Fruit fly (Drosophila melanogaster): ENCODE data around the gene CG3598.

Gene CG3598

dm6 chrX:2936727-2937126 lies at the start of gene CG3598:
Gene CG3598 (plus strand): TSS chrX:2937027.
- TF ChIP-seq Sp1 (GFP tag; optimal IDR thresholded peaks at IDR 0.05) = no peak
- no peak for TF ChIP-seq HLH106 (tag; optimal IDR thresholded peaks at IDR 0.05)
- no peak for TF ChIP-seq CrebA (GFP tag; optimal IDR thresholded peaks at IDR 0.05; ENCODE audit: borderline replicate concordance)
- TF ChIP-seq Hr78 (GFP tag; optimal IDR thresholded peaks at IDR 0.05) = no peak
- TF ChIP-seq sv (GFP tag; optimal IDR thresholded peaks at IDR 0.05) = no peak
- no peak for TF ChIP-seq foxo (GFP tag; optimal IDR thresholded peaks at IDR 0.05)
- no peak for TF ChIP-seq rgr (GFP tag; optimal IDR thresholded peaks at IDR 0.05)
- no peak for TF ChIP-seq usp (GFP tag; optimal IDR thresholded peaks at IDR 0.05)
- TF ChIP-seq Hr83 (GFP tag; optimal IDR thresholded peaks at IDR 0.05; ENCODE audit: poor library complexity, severe bottlenecking) = no peak
- no peak for TF ChIP-seq brk (GFP tag; optimal IDR thresholded peaks at IDR 0.05)

DNA sequence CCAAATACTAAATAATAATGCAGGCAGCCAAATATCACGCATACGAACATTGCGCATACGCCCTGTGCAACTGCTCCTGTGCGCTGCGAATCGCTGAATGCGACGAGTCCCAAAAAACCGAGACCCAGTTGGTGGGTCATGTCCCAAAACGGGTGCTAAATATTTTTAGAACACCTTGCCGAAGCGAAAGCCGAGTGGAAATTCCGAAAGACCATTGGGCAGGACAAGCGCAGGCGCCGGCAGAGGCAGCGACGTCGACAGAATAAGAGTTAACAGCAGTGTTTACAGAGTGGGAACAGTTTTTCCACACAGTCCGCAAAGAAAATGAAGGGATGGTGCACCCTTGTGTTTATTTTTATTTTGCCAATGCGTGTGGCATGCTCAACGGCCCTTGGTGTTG lies 48.6 kb upstream of the CG3598 start:
- no peak for TF ChIP-seq rgr (GFP tag; optimal IDR thresholded peaks at IDR 0.05)

DNA sequence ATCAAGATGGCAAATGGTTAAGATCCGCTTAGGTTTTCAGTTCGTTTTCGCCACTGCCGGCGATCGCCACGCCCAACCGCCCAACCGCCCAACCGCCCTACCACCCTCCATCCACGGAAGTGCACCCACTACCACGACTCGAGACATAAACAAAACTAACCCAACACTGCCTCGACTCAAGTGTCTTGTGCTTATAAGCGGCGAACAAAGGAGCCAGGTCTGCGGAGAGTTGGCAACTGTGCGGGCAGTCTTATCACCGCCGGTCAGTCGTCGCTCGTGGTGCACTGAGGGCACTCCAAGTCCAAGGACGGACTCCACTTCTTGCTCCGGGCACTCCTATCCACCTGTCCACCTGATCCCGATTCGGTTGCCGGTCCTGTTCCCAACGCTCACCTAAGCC lies 46.4 kb upstream of the CG3598 start, which contains the start of gene CG3526:
Gene CG3526, plus strand, starts transcription at position 301 of the 400 bp plus-strand sequence.
- no peak for TF ChIP-seq fru (GFP tag; optimal IDR thresholded peaks at IDR 0.05)
- no peak for TF ChIP-seq usp (GFP tag; optimal IDR thresholded peaks at IDR 0.05)
- TF ChIP-seq dl (GFP tag; optimal IDR thresholded peaks at IDR 0.05; ENCODE audit: insufficient read depth in 1 of 2, partially characterized antibody in 2 of 2) = no peak
- TF ChIP-seq jim (GFP tag; optimal IDR thresholded peaks at IDR 0.05) = no peak
- no peak for TF ChIP-seq sage (GFP tag; optimal IDR thresholded peaks at IDR 0.05)
- TF ChIP-seq Vsx2 (GFP tag; optimal IDR thresholded peaks at IDR 0.05; ENCODE audit: partially characterized antibody) = no peak

dm6 chrX:2907105-2907694 lies 29.6 kb upstream of the CG3598 start:
- TF ChIP-seq CrebA (GFP tag; optimal IDR thresholded peaks at IDR 0.05; ENCODE audit: borderline replicate concordance) = no peak
- TF ChIP-seq dl (GFP tag; optimal IDR thresholded peaks at IDR 0.05; ENCODE audit: insufficient read depth in 1 of 2, partially characterized antibody in 2 of 2) = no peak
- TF ChIP-seq Abd-B (GFP tag; optimal IDR thresholded peaks at IDR 0.05) = no peak
- peak; percentile 14 for TF ChIP-seq rgr (GFP tag; optimal IDR thresholded peaks at IDR 0.05)
- peak; percentile 37 for TF ChIP-seq ey (GFP tag; optimal IDR thresholded peaks at IDR 0.05)
- peak; percentile 28 for TF ChIP-seq br (GFP tag; optimal IDR thresholded peaks at IDR 0.05)
- TF ChIP-seq Myc (optimal IDR thresholded peaks at IDR 0.05) = no peak
- peak; percentile 3 for TF ChIP-seq Sp1 (GFP tag; optimal IDR thresholded peaks at IDR 0.05)
- TF ChIP-seq Hnf4 (GFP tag; optimal IDR thresholded peaks at IDR 0.05) = no peak
- no peak for TF ChIP-seq lola (GFP tag; optimal IDR thresholded peaks at IDR 0.05)
- TF ChIP-seq CG9705 (GFP tag; optimal IDR thresholded peaks at IDR 0.05) = no peak
- no peak for TF ChIP-seq Jra (GFP tag; optimal IDR thresholded peaks at IDR 0.05)
- no peak for TF ChIP-seq Hr78 (GFP tag; optimal IDR thresholded peaks at IDR 0.05)
- TF ChIP-seq dsf (GFP tag; optimal IDR thresholded peaks at IDR 0.05; ENCODE audit: borderline replicate concordance) = no peak
- no peak for TF ChIP-seq usp (GFP tag; optimal IDR thresholded peaks at IDR 0.05)
- no peak for TF ChIP-seq Rel (GFP tag; optimal IDR thresholded peaks at IDR 0.05)
- TF ChIP-seq Rel (tag; optimal IDR thresholded peaks at IDR 0.05) = no peak
- no peak for TF ChIP-seq GATAd (GFP tag; optimal IDR thresholded peaks at IDR 0.05)
- no peak for TF ChIP-seq brk (GFP tag; optimal IDR thresholded peaks at IDR 0.05)
- no peak for TF ChIP-seq tai (GFP tag; optimal IDR thresholded peaks at IDR 0.05)
- no peak for TF ChIP-seq Vsx2 (GFP tag; optimal IDR thresholded peaks at IDR 0.05; ENCODE audit: partially characterized antibody)
- no peak for TF ChIP-seq psq (GFP tag; optimal IDR thresholded peaks at IDR 0.05)
- peak; percentile 0 for TF ChIP-seq OdsH (GFP tag; optimal IDR thresholded peaks at IDR 0.05)
- peak; percentile 92 for TF ChIP-seq Dfd (GFP tag; optimal IDR thresholded peaks at IDR 0.05)
- TF ChIP-seq Mio (GFP tag; optimal IDR thresholded peaks at IDR 0.05) = no peak
- TF ChIP-seq sv (GFP tag; optimal IDR thresholded peaks at IDR 0.05) = no peak
- peak; percentile 53 for TF ChIP-seq HLH106 (tag; optimal IDR thresholded peaks at IDR 0.05)
- peak; percentile 45 for TF ChIP-seq h (GFP tag; optimal IDR thresholded peaks at IDR 0.05)
- TF ChIP-seq foxo (GFP tag; optimal IDR thresholded peaks at IDR 0.05) = no peak
- no peak for TF ChIP-seq pan (optimal IDR thresholded peaks at IDR 0.05)
- no peak for TF ChIP-seq woc (GFP tag; optimal IDR thresholded peaks at IDR 0.05)
- TF ChIP-seq Dif (GFP tag; optimal IDR thresholded peaks at IDR 0.05; ENCODE audit: partially characterized antibody) = no peak
- TF ChIP-seq jim (GFP tag; optimal IDR thresholded peaks at IDR 0.05) = no peak
- TF ChIP-seq dmrt93B (GFP tag; optimal IDR thresholded peaks at IDR 0.05) = peak; percentile 39
- TF ChIP-seq N (GFP tag; optimal IDR thresholded peaks at IDR 0.05) = no peak
- no peak for TF ChIP-seq fru (GFP tag; optimal IDR thresholded peaks at IDR 0.05)
- no peak for TF ChIP-seq CG32264 (GFP tag; optimal IDR thresholded peaks at IDR 0.05)
- TF ChIP-seq sage (GFP tag; optimal IDR thresholded peaks at IDR 0.05) = no peak
- TF ChIP-seq Hr83 (GFP tag; optimal IDR thresholded peaks at IDR 0.05; ENCODE audit: poor library complexity, severe bottlenecking) = no peak

All from whole organism, wandering third instar larva.